Fruit fly (Drosophila melanogaster) S2 (cell line): ENCODE results near the gene Xport-B.

ENCODE experiments used
- CG8478 ChIP-seq: fragments of >200 bp; optimal IDR thresholded peaks from 2 replicates; lab custom pipeline; 2018
- CTCF ChIP-seq, 2 experiments: fragments of >200 bp; optimal IDR thresholded peaks; 2 replicates each; lab custom pipeline; 2018

The Xport-B gene

dm6 chr3R:19888156-19888784 is 26.9 kb downstream of the Xport-B start, which contains the start of gene ninaE:
TSS of gene ninaE (minus strand) at chr3R:19888206.
- TF ChIP-seq CG8478 (lab: Kevin White, UChicago) (no peak), CTCF (optimal IDR thresholded peaks at IDR 0.05; lab: Kevin White, UChicago) (no peak)

- no peak for TF ChIP-seq CTCF (optimal IDR thresholded peaks at IDR 0.05; lab: Kevin White, UChicago)
- no peak for TF ChIP-seq CG8478 (lab: Kevin White, UChicago)
These were observed 34.7 kb downstream of the Xport-B start for dm6 chr3R:19880431-19880939.

dm6 chr3R:19879470-19880052 is 35.7 kb downstream of the Xport-B start, which contains the start of gene Ask1:
TSS of gene Ask1 (plus strand) at chr3R:19879719.
- no peak for TF ChIP-seq CTCF (optimal IDR thresholded peaks at IDR 0.05; lab: Kevin White, UChicago)
- no peak for TF ChIP-seq CG8478 (lab: Kevin White, UChicago)

dm6 chr3R:19877427-19878076 is 37.7 kb downstream of the Xport-B start, which contains the start of the genes CG17186 and Arc42:
TSS of gene CG17186 (minus strand) at chr3R:19877514.
TSS of gene Arc42 (plus strand) at chr3R:19877737.
- no peak for TF ChIP-seq CTCF (optimal IDR thresholded peaks at IDR 0.05; lab: Kevin White, UChicago)
- no peak for TF ChIP-seq CG8478 (lab: Kevin White, UChicago)

- TF ChIP-seq CTCF (optimal IDR thresholded peaks at IDR 0.05; lab: Kevin White, UChicago) (no peak), CG8478 (lab: Kevin White, UChicago) (no peak)
These were observed 39.9 kb downstream of the Xport-B start, which contains the start of gene Mrp5 for dm6 chr3R:19875118-19875887. TSS of gene Mrp5 (minus strand) at chr3R:19875678.

dm6 chr3R:19873102-19873737 is 42.0 kb downstream of the Xport-B start:
- TF ChIP-seq CG8478 (lab: Kevin White, UChicago) (no peak), CTCF (optimal IDR thresholded peaks at IDR 0.05; lab: Kevin White, UChicago) (no peak)
